Fruit fly (Drosophila melanogaster) whole organism, embryonic: ENCODE results near the gene CG13012.

Source experiments
- Antp ChIP-seq: fragments of 200-800 bp; sonication (Bioruptor generic); optimal IDR thresholded peaks from 3 replicates; lab custom pipeline; 2016; ENCODE audit warnings: missing biosample characterization, missing genetic modification characterization
- Atf3 ChIP-seq: fragments of 200-800 bp; sonication (Bioruptor generic); optimal IDR thresholded peaks from 3 replicates; lab custom pipeline; 2016; ENCODE audit warnings: missing biosample characterization, missing genetic modification characterization
- Bdp1 ChIP-seq: fragments of 200-800 bp; sonication (Bioruptor generic); optimal IDR thresholded peaks from 3 replicates; lab custom pipeline; 2016; ENCODE audit warnings: missing biosample characterization, missing genetic modification characterization
- CG10274 ChIP-seq: fragments of 200-800 bp; sonication (Bioruptor generic); optimal IDR thresholded peaks from 3 replicates; lab custom pipeline; 2017; ENCODE audit warnings: missing biosample characterization, mild to moderate bottlenecking, missing genetic modification characterization
- CG10366 ChIP-seq: fragments of 200-800 bp; sonication (Bioruptor generic); IDR thresholded peaks from 2 replicates; pipeline ENCODE4 v1.3.6; 2022; ENCODE audit warnings: missing biosample characterization, missing genetic modification characterization
- CG12071 ChIP-seq: fragments of 200-800 bp; sonication (Bioruptor generic); optimal IDR thresholded peaks from 3 replicates; lab custom pipeline; 2018; ENCODE audit warnings: missing biosample characterization, mild to moderate bottlenecking, missing genetic modification characterization
- CG12155 ChIP-seq: fragments of 200-800 bp; sonication (Bioruptor generic); optimal IDR thresholded peaks from 3 replicates; lab custom pipeline; 2016; ENCODE audit warnings: missing biosample characterization, missing genetic modification characterization
- CG12942 ChIP-seq: fragments of 200-800 bp; sonication (Bioruptor generic); optimal IDR thresholded peaks from 3 replicates; lab custom pipeline; 2016; ENCODE audit warnings: missing biosample characterization, missing genetic modification characterization
- CG14014 ChIP-seq: fragments of 200-800 bp; sonication (Bioruptor generic); IDR thresholded peaks from 2 replicates; pipeline ENCODE4 v1.3.6; 2022; ENCODE audit warnings: missing biosample characterization, missing genetic modification characterization
- CG14860 ChIP-seq: fragments of 200-800 bp; sonication (Bioruptor generic); IDR thresholded peaks from 3 replicates; pipeline ENCODE4 v1.3.6; 2022; ENCODE audit warnings: missing biosample characterization, missing genetic modification characterization; ENCODE audit not compliant: partially characterized antibody
- CG15514 ChIP-seq: fragments of 200-800 bp; sonication (Bioruptor generic); optimal IDR thresholded peaks from 3 replicates; lab custom pipeline; 2017; ENCODE audit warnings: missing biosample characterization, missing genetic modification characterization, mild to moderate bottlenecking, moderate library complexity, missing genetic modification reagents
- CG16815 ChIP-seq: fragments of 200-800 bp; sonication (Bioruptor generic); optimal IDR thresholded peaks from 3 replicates; lab custom pipeline; 2017; ENCODE audit warnings: missing biosample characterization, mild to moderate bottlenecking, missing genetic modification characterization
- CG30020 ChIP-seq: fragments of 200-800 bp; optimal IDR thresholded peaks from 2 replicates; lab custom pipeline; 2019; ENCODE audit warnings: missing biosample characterization, mild to moderate bottlenecking, missing genetic modification characterization, moderate library complexity
- CG30403 ChIP-seq: fragments of 200-800 bp; sonication (Bioruptor generic); optimal IDR thresholded peaks from 3 replicates; lab custom pipeline; 2016; ENCODE audit warnings: missing biosample characterization, missing genetic modification characterization
- CG3065 ChIP-seq: fragments of 200-800 bp; sonication (Bioruptor generic); optimal IDR thresholded peaks from 2 replicates; lab custom pipeline; 2016; ENCODE audit warnings: missing biosample characterization, missing genetic modification characterization
- CG31365 ChIP-seq: fragments of 200-800 bp; sonication (Bioruptor generic); optimal IDR thresholded peaks from 2 replicates; lab custom pipeline; 2018; ENCODE audit warnings: missing biosample characterization, mild to moderate bottlenecking, missing genetic modification characterization
- CG6175 ChIP-seq: fragments of 200-800 bp; sonication (Bioruptor generic); IDR thresholded peaks from 3 replicates; pipeline ENCODE4 v1.3.6; 2022; ENCODE audit warnings: missing biosample characterization, missing genetic modification characterization
- CG7372 ChIP-seq: fragments of 200-800 bp; sonication (Bioruptor generic); IDR thresholded peaks from 2 replicates; pipeline ENCODE4 v1.3.6; 2022; ENCODE audit warnings: missing biosample characterization, missing genetic modification characterization
- CG7839 ChIP-seq: fragments of 200-800 bp; sonication (Bioruptor generic); optimal IDR thresholded peaks from 3 replicates; lab custom pipeline; 2018; ENCODE audit warnings: missing biosample characterization, mild to moderate bottlenecking, missing genetic modification characterization, moderate library complexity
- CG9215 ChIP-seq: fragments of 200-800 bp; sonication (Bioruptor generic); IDR thresholded peaks from 2 replicates; pipeline ENCODE4 v1.3.6; 2022; ENCODE audit warnings: missing biosample characterization, missing genetic modification characterization
- Ets65A ChIP-seq: fragments of 200-800 bp; sonication (Bioruptor generic); peaks from one replicate; lab custom pipeline; 2016; ENCODE audit warnings: missing biosample characterization, missing genetic modification characterization
- Fer1 ChIP-seq: fragments of 200-800 bp; sonication (Bioruptor generic); optimal IDR thresholded peaks from 2 replicates; lab custom pipeline; 2017; ENCODE audit warnings: missing biosample characterization, mild to moderate bottlenecking, missing genetic modification characterization
- HmgD ChIP-seq: fragments of 200-800 bp; sonication (Bioruptor generic); optimal IDR thresholded peaks from 3 replicates; lab custom pipeline; 2016; ENCODE audit warnings: missing biosample characterization, missing genetic modification characterization
- HmgZ ChIP-seq: fragments of 200-800 bp; sonication (Bioruptor generic); optimal IDR thresholded peaks from 2 replicates; lab custom pipeline; 2018; ENCODE audit warnings: missing biosample characterization, mild to moderate bottlenecking, missing genetic modification characterization
- Hmr ChIP-seq: fragments of 200-800 bp; sonication (Bioruptor generic); optimal IDR thresholded peaks from 3 replicates; lab custom pipeline; 2017; ENCODE audit warnings: mild to moderate bottlenecking, missing biosample characterization, missing genetic modification reagents, missing genetic modification characterization
- MBD-R2 ChIP-seq: fragments of 200-800 bp; sonication (Bioruptor generic); IDR thresholded peaks from 2 replicates; pipeline ENCODE4 v1.3.6; 2022; ENCODE audit warnings: missing biosample characterization, missing genetic modification characterization
- Max ChIP-seq: fragments of 200-800 bp; sonication (Bioruptor generic); optimal IDR thresholded peaks from 2 replicates; lab custom pipeline; 2016; ENCODE audit warnings: missing biosample characterization, mild to moderate bottlenecking, missing genetic modification characterization
- Med ChIP-seq: fragments of 200-800 bp; sonication (Bioruptor generic); peaks from one replicate; lab custom pipeline; 2016; ENCODE audit warnings: missing biosample characterization, missing genetic modification characterization, mild to moderate bottlenecking, inconsistent platforms, moderate library complexity
- Meics ChIP-seq: fragments of 200-800 bp; sonication (Bioruptor generic); optimal IDR thresholded peaks from 2 replicates; lab custom pipeline; 2017; ENCODE audit warnings: missing biosample characterization, mild to moderate bottlenecking, missing genetic modification characterization
- NK7.1 ChIP-seq: fragments of 200-800 bp; sonication (Bioruptor generic); optimal IDR thresholded peaks from 3 replicates; lab custom pipeline; 2016; ENCODE audit warnings: missing biosample characterization, missing genetic modification characterization
- bab2 ChIP-seq: fragments of 200-800 bp; sonication (Bioruptor generic); optimal IDR thresholded peaks from 2 replicates; lab custom pipeline; 2016; ENCODE audit warnings: missing biosample characterization, missing genetic modification characterization
- bbx ChIP-seq: fragments of 200-800 bp; sonication (Bioruptor generic); IDR thresholded peaks from 2 replicates; pipeline ENCODE4 v1.3.6; 2022; ENCODE audit warnings: missing biosample characterization, missing genetic modification characterization; ENCODE audit not compliant: partially characterized antibody
- caup ChIP-seq: fragments of 200-800 bp; sonication (Bioruptor generic); optimal IDR thresholded peaks from 3 replicates; lab custom pipeline; 2017; ENCODE audit warnings: missing biosample characterization, mild to moderate bottlenecking, missing genetic modification characterization, moderate library complexity; ENCODE audit not compliant: severe bottlenecking
- ci ChIP-seq: fragments of 200-800 bp; sonication (Bioruptor generic); IDR thresholded peaks from 3 replicates; pipeline ENCODE4 v1.3.6; 2022; ENCODE audit warnings: missing biosample characterization, missing genetic modification characterization
- emc ChIP-seq: fragments of 200-800 bp; sonication (Bioruptor generic); optimal IDR thresholded peaks from 2 replicates; lab custom pipeline; 2016; ENCODE audit warnings: missing biosample characterization, missing genetic modification characterization
- eyg ChIP-seq: fragments of 200-800 bp; sonication (Bioruptor generic); optimal IDR thresholded peaks from 3 replicates; lab custom pipeline; 2016; ENCODE audit warnings: missing biosample characterization, missing genetic modification characterization
- grn ChIP-seq: fragments of 200-800 bp; sonication (Bioruptor generic); optimal IDR thresholded peaks from 3 replicates; lab custom pipeline; 2017; ENCODE audit warnings: missing biosample characterization, missing genetic modification characterization
- inv ChIP-seq: fragments of 200-800 bp; sonication (Bioruptor generic); IDR thresholded peaks from 2 replicates; pipeline ENCODE4 v1.3.6; 2022; ENCODE audit warnings: missing biosample characterization, missing genetic modification characterization; ENCODE audit not compliant: partially characterized antibody
- lab ChIP-seq: fragments of 200-800 bp; sonication (Bioruptor generic); optimal IDR thresholded peaks from 3 replicates; lab custom pipeline; 2017; ENCODE audit warnings: missing biosample characterization, missing genetic modification characterization, mild to moderate bottlenecking, moderate library complexity, missing genetic modification reagents
- mld ChIP-seq: fragments of 200-800 bp; sonication (Bioruptor generic); IDR thresholded peaks from 3 replicates; pipeline ENCODE4 v1.3.6; 2022; ENCODE audit warnings: missing biosample characterization, missing genetic modification characterization; ENCODE audit not compliant: partially characterized antibody
- onecut ChIP-seq: fragments of 200-800 bp; sonication (Bioruptor generic); IDR thresholded peaks from 2 replicates; pipeline ENCODE4 v1.3.6; 2022; ENCODE audit warnings: missing biosample characterization, missing genetic modification characterization
- pb ChIP-seq: fragments of 200-800 bp; sonication (Bioruptor generic); optimal IDR thresholded peaks from 3 replicates; lab custom pipeline; 2016; ENCODE audit warnings: missing biosample characterization, missing genetic modification characterization
- psq ChIP-seq: fragments of 200-800 bp; sonication (Bioruptor generic); optimal IDR thresholded peaks from 2 replicates; lab custom pipeline; 2017; ENCODE audit warnings: missing biosample characterization, missing genetic modification characterization
- pum ChIP-seq: fragments of 200-800 bp; sonication (Bioruptor generic); optimal IDR thresholded peaks from 2 replicates; lab custom pipeline; 2016; ENCODE audit warnings: missing biosample characterization, missing genetic modification characterization
- pzg ChIP-seq: fragments of 200-800 bp; sonication (Bioruptor generic); optimal IDR thresholded peaks from 3 replicates; lab custom pipeline; 2018; ENCODE audit warnings: missing biosample characterization, mild to moderate bottlenecking, missing genetic modification characterization, moderate library complexity
- rib ChIP-seq: fragments of 200-800 bp; sonication (Bioruptor generic); IDR thresholded peaks from 2 replicates; pipeline ENCODE4 v1.3.6; 2022; ENCODE audit warnings: missing biosample characterization, missing genetic modification characterization
- sima ChIP-seq: fragments of 200-800 bp; sonication (Bioruptor generic); optimal IDR thresholded peaks from 2 replicates; lab custom pipeline; 2016; ENCODE audit warnings: missing biosample characterization, missing genetic modification characterization
- sna ChIP-seq: fragments of 200-800 bp; sonication (Bioruptor generic); IDR thresholded peaks from 2 replicates; pipeline ENCODE4 v1.3.6; 2022; ENCODE audit warnings: missing biosample characterization, missing genetic modification characterization; ENCODE audit not compliant: partially characterized antibody
- ssp ChIP-seq: fragments of 200-800 bp; sonication (Bioruptor generic); IDR thresholded peaks from 2 replicates; pipeline ENCODE4 v1.3.6; 2022; ENCODE audit warnings: missing biosample characterization, missing genetic modification characterization
- usp ChIP-seq: fragments of >200 bp; optimal IDR thresholded peaks from 2 replicates; lab custom pipeline; 2017; ENCODE audit warnings: missing biosample characterization, missing genetic modification characterization
- vfl ChIP-seq: fragments of 200-800 bp; sonication (Bioruptor generic); optimal IDR thresholded peaks from 2 replicates; lab custom pipeline; 2016; ENCODE audit warnings: missing biosample characterization, missing genetic modification characterization
- yki ChIP-seq: fragments of >200 bp; optimal IDR thresholded peaks from 3 replicates; lab custom pipeline; 2018

Gene CG13012

dm6 chrX:16683765-16684164 lies 7.2 kb upstream of the CG13012 start, which contains the start of gene Axs (continued):
- peak; percentile 9 for TF ChIP-seq pum
- TF ChIP-seq HmgD (GFP tag; lab: Kevin White, UChicago) = peak; percentile 24
- TF ChIP-seq Max = no peak
- TF ChIP-seq Hmr (GFP tag; lab: Kevin White, UChicago) = no peak
- peak; percentile 4 for TF ChIP-seq CG30020 (tag; lab: Kevin White, UChicago)
- TF ChIP-seq CG10274 (GFP tag; lab: Kevin White, UChicago) = no peak
- no peak for TF ChIP-seq CG10366
- no peak for TF ChIP-seq usp (GFP tag; lab: Kevin White, UChicago)
- TF ChIP-seq emc = no peak
- peak; percentile 46 for TF ChIP-seq vfl (GFP tag; lab: Kevin White, UChicago)
- 0 out of 2 replicates have a peak, but pooled peaks have one; percentile 7 for TF ChIP-seq onecut (GFP tag; lab: Robert Waterston, UW)
- TF ChIP-seq CG3065 = no peak
- peak; percentile 45 for TF ChIP-seq Antp
- peak; percentile 92 for TF ChIP-seq Ets65A (GFP tag; lab: Kevin White, UChicago)
- no peak for TF ChIP-seq CG7372
- peak; percentile 21; the same call in 1 of the 3 replicates for TF ChIP-seq ci (GFP tag; lab: Robert Waterston, UW)
- TF ChIP-seq CG12071 (GFP tag; lab: Kevin White, UChicago) = no peak
- peak; percentile 59 for TF ChIP-seq pzg (GFP tag; lab: Kevin White, UChicago)
- peak; percentile 37 for TF ChIP-seq pb (GFP tag; lab: Kevin White, UChicago)
- no peak for TF ChIP-seq caup (GFP tag; lab: Kevin White, UChicago)
- peak; percentile 79 for TF ChIP-seq bbx (GFP tag; lab: Robert Waterston, UW)
- TF ChIP-seq MBD-R2 (GFP tag; lab: Robert Waterston, UW) = peak; percentile 23; the same call in 1 of the 2 replicates
- TF ChIP-seq grn (GFP tag; lab: Kevin White, UChicago) = no peak
- no peak for TF ChIP-seq NK7.1 (GFP tag; lab: Kevin White, UChicago)
- peak; percentile 97 for TF ChIP-seq CG31365 (tag; lab: Kevin White, UChicago)
- no peak for TF ChIP-seq CG16815
- no peak for TF ChIP-seq sima (GFP tag; lab: Kevin White, UChicago)
- TF ChIP-seq HmgZ (tag; lab: Kevin White, UChicago) = peak; percentile 51
- TF ChIP-seq CG9215 (GFP tag; lab: Robert Waterston, UW) = no peak
- TF ChIP-seq CG14014 (GFP tag; lab: Robert Waterston, UW) = no peak
- TF ChIP-seq Fer1 (GFP tag; lab: Kevin White, UChicago) = no peak
- peak; percentile 51 for TF ChIP-seq Atf3 (GFP tag; lab: Kevin White, UChicago)
- TF ChIP-seq ssp (GFP tag; lab: Robert Waterston, UW) = no peak
- TF ChIP-seq lab (GFP tag; lab: Kevin White, UChicago) = no peak
- peak; percentile 25 for TF ChIP-seq CG30403 (GFP tag; lab: Kevin White, UChicago)
- TF ChIP-seq psq (GFP tag; lab: Kevin White, UChicago) = no peak
- no peak for TF ChIP-seq yki (lab: Kevin White, UChicago)
- TF ChIP-seq bab2 = no peak
- TF ChIP-seq Med (GFP tag; lab: Kevin White, UChicago) = peak; percentile 89
- TF ChIP-seq sna (GFP tag; lab: Robert Waterston, UW) = peak; percentile 55
- peak; percentile 67 for TF ChIP-seq inv
- TF ChIP-seq Meics (GFP tag; lab: Kevin White, UChicago) = no peak
- TF ChIP-seq CG12155 = peak; percentile 99
- TF ChIP-seq Bdp1 = no peak
- peak; percentile 64 for TF ChIP-seq CG14860 (GFP tag; lab: Robert Waterston, UW)
- no peak for TF ChIP-seq CG6175 (GFP tag; lab: Robert Waterston, UW)
- peak; percentile 9 for TF ChIP-seq CG7839 (tag; lab: Kevin White, UChicago)
- TF ChIP-seq rib (GFP tag; lab: Robert Waterston, UW) = 0 out of 2 replicates have a peak, but pooled peaks have one; percentile 34
- peak; percentile 70; the same call in 2 of the 3 replicates for TF ChIP-seq mld
- TF ChIP-seq eyg (GFP tag; lab: Kevin White, UChicago) = no peak
- no peak for TF ChIP-seq CG12942 (GFP tag; lab: Kevin White, UChicago)
- TF ChIP-seq CG15514 = peak; percentile 44
